Fruit fly (Drosophila melanogaster): ENCODE data around the gene CG6470.

- TF ChIP-seq CG14655 (GFP tag; optimal IDR thresholded peaks at IDR 0.05) (no peak), rn (GFP tag; IDR thresholded peaks at IDR 0.05) (no peak), fd96Ca (GFP tag; IDR thresholded peaks at IDR 0.05) (no peak), CG8159 (tag; optimal IDR thresholded peaks at IDR 0.05) (no peak), CG15710 (tag; optimal IDR thresholded peaks at IDR 0.05) (no peak), CG9948 (tag; optimal IDR thresholded peaks at IDR 0.05) (no peak), CG4496 (GFP tag; IDR thresholded peaks at IDR 0.05) (no peak), EcR (GFP tag; optimal IDR thresholded peaks at IDR 0.05) (no peak), Pif1B (GFP tag; optimal IDR thresholded peaks at IDR 0.05) (no peak), CG17806 (tag; optimal IDR thresholded peaks at IDR 0.05) (no peak)
Observed at dm6 chrX:18528166-18528733, 13.6 kb upstream of the CG6470 start, which contains the start of the genes CG15042 and CG15047.
